Worm (Caenorhabditis elegans) whole organism, L2 larva: ENCODE data around the gene C01G10.5.

Experiments
- R02D3.7 ChIP-seq: fragments of 150-350 bp; optimal IDR thresholded peaks from 2 replicates; lab custom pipeline; 2014; ENCODE audit warnings: missing biosample characterization, missing genetic modification characterization
- ZK546.5 ChIP-seq: sonication (generic microtip); optimal IDR thresholded peaks from 2 replicates; lab custom pipeline; 2017; ENCODE audit warnings: missing biosample characterization, missing genetic modification characterization
- blmp-1 ChIP-seq: sonication (generic microtip); optimal IDR thresholded peaks from 2 replicates; lab custom pipeline; 2017; ENCODE audit warnings: missing genetic modification characterization, mild to moderate bottlenecking, missing compliant biosample characterization, antibody characterized with exemption, moderate library complexity; ENCODE audit not compliant: insufficient read depth
- ceh-82 ChIP-seq: fragments of 150-350 bp; optimal IDR thresholded peaks from 2 replicates; lab custom pipeline; 2014; ENCODE audit warnings: missing biosample characterization, missing genetic modification characterization
- elt-1 ChIP-seq: fragments of 150-350 bp; optimal IDR thresholded peaks from 2 replicates; lab custom pipeline; 2014; ENCODE audit warnings: missing biosample characterization, missing genetic modification characterization
- lsy-2 ChIP-seq, 2 experiments: fragments of 150-350 bp in 1 of 2; sonication (generic microtip) in 1 of 2; optimal IDR thresholded peaks; 2 replicates each; lab custom pipeline; 2014 to 2017; ENCODE audit warnings: missing biosample characterization in 2 of 2, missing genetic modification characterization in 2 of 2
- nhr-10 ChIP-seq: sonication (generic microtip); optimal IDR thresholded peaks from 2 replicates; lab custom pipeline; 2017; ENCODE audit warnings: missing biosample characterization, missing genetic modification characterization
- nhr-12 ChIP-seq: fragments of 150-350 bp; optimal IDR thresholded peaks from 2 replicates; lab custom pipeline; 2014; ENCODE audit warnings: missing biosample characterization, missing genetic modification characterization
- nhr-21 ChIP-seq: fragments of 150-350 bp; optimal IDR thresholded peaks from 2 replicates; lab custom pipeline; 2014; ENCODE audit warnings: missing biosample characterization, missing genetic modification characterization
- nhr-23 ChIP-seq: fragments of 150-350 bp; optimal IDR thresholded peaks from 2 replicates; lab custom pipeline; 2014; ENCODE audit warnings: missing biosample characterization, missing genetic modification reagents, missing genetic modification characterization
- nhr-237 ChIP-seq: fragments of 150-350 bp; optimal IDR thresholded peaks from 2 replicates; lab custom pipeline; 2014; ENCODE audit warnings: missing biosample characterization, missing genetic modification characterization
- snpc-4 ChIP-seq: fragments of 150-350 bp; optimal IDR thresholded peaks from 2 replicates; lab custom pipeline; 2014; ENCODE audit warnings: missing biosample characterization, missing genetic modification characterization
- ztf-11 ChIP-seq: sonication (generic microtip); optimal IDR thresholded peaks from 2 replicates; lab custom pipeline; 2017; ENCODE audit warnings: missing biosample characterization, missing genetic modification characterization

ce11 chrV:15094749-15095148, 5.4 kb upstream of the C01G10.5 start, which contains the start of gene srx-78:
- no peak for TF ChIP-seq ztf-11 (tag; lab: Kevin White, UChicago)
- no peak for TF ChIP-seq R02D3.7
- no peak for TF ChIP-seq nhr-23 (tag; lab: Kevin White, UChicago)
- TF ChIP-seq nhr-237: no peak
- no peak for TF ChIP-seq elt-1
- no peak for TF ChIP-seq nhr-10 (tag; lab: Kevin White, UChicago)
- no peak for TF ChIP-seq ZK546.5
- no peak for TF ChIP-seq nhr-12 (tag; lab: Kevin White, UChicago)
- TF ChIP-seq blmp-1: no peak
- no peak for TF ChIP-seq snpc-4
- no peak for TF ChIP-seq ceh-82 (tag; lab: Kevin White, UChicago)
- no peak for TF ChIP-seq lsy-2 (tag; optimal IDR thresholded peaks at IDR 0.05; lab: Kevin White, UChicago)
- TF ChIP-seq nhr-21: no peak
